Worm (Caenorhabditis elegans): ENCODE results near the gene rpb-9.
A peak's percentile ranks its signal among the peaks of the same experiment; 100 is the strongest.

rpb-9 gene

ce11 chrV:7980370-7980987 is 31.7 kb downstream of the rpb-9 start (continued):
- TF ChIP-seq nhr-10 (tag; optimal IDR thresholded peaks at IDR 0.05) (no peak), ama-1 (optimal IDR thresholded peaks at IDR 0.05) (no peak), nhr-76 (tag; optimal IDR thresholded peaks at IDR 0.05) (no peak), T26A8.4 (GFP tag; IDR thresholded peaks at IDR 0.05) (no peak), gei-8 (GFP tag; optimal IDR thresholded peaks at IDR 0.05) (no peak), snpc-1.2 (GFP tag; IDR thresholded peaks at IDR 0.05) (no peak), mdl-1 (tag; optimal IDR thresholded peaks at IDR 0.05) (peak in 1 of 2 experiments; percentile 65), daf-16 (GFP tag; optimal IDR thresholded peaks at IDR 0.05) (peak in 1 of 2 experiments; percentile 36), daf-16 (tag; optimal IDR thresholded peaks at IDR 0.05) (no peak), rbr-2 (tag; optimal IDR thresholded peaks at IDR 0.05) (peak; percentile 60), tra-1 (GFP tag; IDR thresholded peaks at IDR 0.05) (0 out of 2 replicates have a peak, but pooled peaks have one; percentile 60), fkh-10 (GFP tag; optimal IDR thresholded peaks at IDR 0.05) (peak; percentile 26), nhr-111 (GFP tag; optimal IDR thresholded peaks at IDR 0.05) (no peak), ceh-62 (tag; optimal IDR thresholded peaks at IDR 0.05) (no peak), nhr-102 (tag; optimal IDR thresholded peaks at IDR 0.05) (no peak), lin-29 (GFP tag; IDR thresholded peaks at IDR 0.05) (no peak), skn-1 (tag; optimal IDR thresholded peaks at IDR 0.05) (no peak), set-16 (GFP tag; IDR thresholded peaks at IDR 0.05) (no peak), nhr-25 (tag; optimal IDR thresholded peaks at IDR 0.05; ENCODE audit: borderline replicate concordance, insufficient read depth) (no peak), nhr-237 (tag; optimal IDR thresholded peaks at IDR 0.05) (no peak), hif-1 (tag; optimal IDR thresholded peaks at IDR 0.05) (peak in 1 of 2 experiments; percentile 21), madf-9 (GFP tag; conservative IDR thresholded peaks at IDR 0.05) (no peak), dmd-8 (GFP tag; IDR thresholded peaks at IDR 0.05) (no peak), F26F4.8 (GFP tag; conservative IDR thresholded peaks at IDR 0.05) (no peak), lin-13 (GFP tag; optimal IDR thresholded peaks at IDR 0.05) (no peak), ctbp-1 (GFP tag; IDR thresholded peaks at IDR 0.05) (peak; percentile 37; the same call in 1 of the 2 replicates), mxl-3 (GFP tag; optimal IDR thresholded peaks at IDR 0.05) (no peak), daf-19 (GFP tag; conservative IDR thresholded peaks at IDR 0.05) (no peak), D1046.2 (GFP tag; IDR thresholded peaks at IDR 0.05) (no peak), nhr-42 (GFP tag; IDR thresholded peaks at IDR 0.05) (no peak), nhr-6 (tag; optimal IDR thresholded peaks at IDR 0.05) (no peak), R02D3.7 (tag; optimal IDR thresholded peaks at IDR 0.05) (no peak), vab-7 (GFP tag; IDR thresholded peaks at IDR 0.05) (no peak), Y105C5A.15 (GFP tag; IDR thresholded peaks at IDR 0.05) (no peak), nhr-11 (tag; optimal IDR thresholded peaks at IDR 0.05) (peak; percentile 29), lin-38 (GFP tag; IDR thresholded peaks at IDR 0.05) (no peak), arid-1 (GFP tag; conservative IDR thresholded peaks at IDR 0.05) (no peak), ces-1 (GFP tag; optimal IDR thresholded peaks at IDR 0.05) (no peak), spr-3 (GFP tag; optimal IDR thresholded peaks at IDR 0.05) (no peak), aly-2 (tag; optimal IDR thresholded peaks at IDR 0.05) (no peak), aha-1 (tag) (peak; percentile 97), hlh-11 (tag; optimal IDR thresholded peaks at IDR 0.05) (peak; percentile 38), F37D6.2 (tag; optimal IDR thresholded peaks at IDR 0.05) (peak; percentile 6), Y75B8A.6 (GFP tag; IDR thresholded peaks at IDR 0.05) (no peak), hmg-1.1 (GFP tag; IDR thresholded peaks at IDR 0.05) (0 out of 2 replicates have a peak, but pooled peaks have one; percentile 58), nhr-48 (tag; optimal IDR thresholded peaks at IDR 0.05) (no peak), lsy-2 (tag; optimal IDR thresholded peaks at IDR 0.05) (peak in 1 of 2 experiments; percentile 63), hlh-30 (tag; optimal IDR thresholded peaks at IDR 0.05; ENCODE audit: insufficient read depth) (peak; percentile 69), ceh-82 (tag; optimal IDR thresholded peaks at IDR 0.05) (no peak), unc-39 (tag; optimal IDR thresholded peaks at IDR 0.05) (no peak), mdt-29 (GFP tag; IDR thresholded peaks at IDR 0.05) (no peak)

Data from whole organism, L4 larva.